Fruit fly (Drosophila melanogaster): Measurements from ENCODE around the gene CG11131.

DNA sequence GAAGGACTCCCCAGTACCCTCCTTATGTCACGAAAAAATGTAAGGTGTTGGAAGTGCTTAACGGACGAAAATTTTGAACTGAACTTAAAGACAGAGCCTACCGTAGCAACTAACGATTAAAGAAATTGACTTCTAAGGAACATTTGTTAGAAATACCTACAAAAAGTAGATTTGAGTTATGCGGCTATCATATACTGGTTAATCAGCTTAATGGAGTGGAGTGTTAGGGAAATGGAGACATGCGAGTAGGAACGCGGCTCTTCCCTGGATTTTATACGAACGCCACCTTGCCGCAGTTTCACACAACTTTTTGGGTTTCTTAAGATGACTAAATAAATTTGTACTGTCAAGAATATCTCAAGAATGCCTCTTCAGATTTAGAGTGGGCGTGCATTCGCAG, 45.1 kb upstream of the CG11131 start, which contains the start of gene CG32462:
- TF ChIP-seq CG5204 (GFP tag; optimal IDR thresholded peaks at IDR 0.05) (no peak), CG11617 (GFP tag; optimal IDR thresholded peaks at IDR 0.05) (no peak), ovo (GFP tag; optimal IDR thresholded peaks at IDR 0.05) (no peak), Clk (GFP tag; optimal IDR thresholded peaks at IDR 0.05) (no peak), toe (GFP tag; optimal IDR thresholded peaks at IDR 0.05) (no peak), Crg-1 (GFP tag; optimal IDR thresholded peaks at IDR 0.05) (no peak), CG7101 (tag; optimal IDR thresholded peaks at IDR 0.05) (no peak), kay (GFP tag; ENCODE audit: borderline replicate concordance) (no peak), pad (GFP tag; optimal IDR thresholded peaks at IDR 0.05) (no peak), CG12768 (GFP tag; optimal IDR thresholded peaks at IDR 0.05) (no peak)
